Worm (Caenorhabditis elegans) whole organism, midembryonic: ENCODE results near the gene faah-4.

Source experiments
- T22C8.4 ChIP-seq: fragments of 200-800 bp; sonication (Bioruptor generic); IDR thresholded peaks from 2 replicates; pipeline ENCODE4 v1.3.6; 2022; ENCODE audit warnings: missing genetic modification characterization, missing compliant biosample characterization
- cog-1 ChIP-seq: sonication (generic microtip); optimal IDR thresholded peaks from 2 replicates; lab custom pipeline; 2016; ENCODE audit warnings: missing genetic modification characterization, missing compliant biosample characterization
- flt-1 ChIP-seq: fragments of 200-800 bp; sonication (Bioruptor generic); IDR thresholded peaks from 2 replicates; pipeline ENCODE4 v1.3.6; 2022; ENCODE audit warnings: missing genetic modification characterization, missing compliant biosample characterization
- klf-2 ChIP-seq: fragments of 200-800 bp; sonication (Bioruptor generic); conservative IDR thresholded peaks from 2 replicates; pipeline ENCODE4 v1.3.6; 2022; ENCODE audit warnings: missing genetic modification reagents, missing genetic modification characterization, missing compliant biosample characterization
- med-1 ChIP-seq: sonication (generic microtip); optimal IDR thresholded peaks from 2 replicates; lab custom pipeline; 2017; ENCODE audit warnings: missing genetic modification characterization, mild to moderate bottlenecking, missing compliant biosample characterization, antibody characterized with exemption, missing genetic modification reagents; ENCODE audit not compliant: insufficient read depth
- ref-1 ChIP-seq: fragments of 200-800 bp; sonication (Bioruptor generic); conservative IDR thresholded peaks from 2 replicates; pipeline ENCODE4 v1.3.6; 2022; ENCODE audit warnings: missing genetic modification reagents, missing genetic modification characterization, missing compliant biosample characterization
- tab-1 ChIP-seq: fragments of 200-800 bp; sonication (Bioruptor generic); IDR thresholded peaks from 2 replicates; pipeline ENCODE4 v1.3.6; 2022; ENCODE audit warnings: missing genetic modification characterization, missing compliant biosample characterization
- ztf-23 ChIP-seq: fragments of 200-800 bp; sonication (Bioruptor generic); IDR thresholded peaks from 2 replicates; pipeline ENCODE4 v1.3.6; 2022; ENCODE audit warnings: missing genetic modification reagents, missing genetic modification characterization, missing compliant biosample characterization
- ztf-29 ChIP-seq: fragments of 200-800 bp; sonication (Bioruptor generic); IDR thresholded peaks from 2 replicates; pipeline ENCODE4 v1.3.6; 2022; ENCODE audit warnings: missing genetic modification reagents, missing genetic modification characterization, missing compliant biosample characterization

The faah-4 gene

ce11 chrIII:11918247-11918769 lies 8.6 kb upstream of the faah-4 start, which contains the start of gene znf-593:
Gene znf-593 (minus strand): TSS chrIII:11918719.
- TF ChIP-seq ref-1 (GFP tag; lab: Robert Waterston, UW) (no peak), T22C8.4 (GFP tag; lab: Robert Waterston, UW) (no peak), flt-1 (GFP tag; lab: Robert Waterston, UW) (peak; percentile 72; the same call in 1 of the 2 replicates)

- TF ChIP-seq cog-1 (tag; lab: Kevin White, UChicago) = no peak
- TF ChIP-seq med-1 = no peak
- no peak for TF ChIP-seq T22C8.4 (GFP tag; lab: Robert Waterston, UW)
- no peak for TF ChIP-seq flt-1 (GFP tag; lab: Robert Waterston, UW)
- no peak for TF ChIP-seq ztf-23 (GFP tag; lab: Robert Waterston, UW)
- TF ChIP-seq tab-1 = no peak
- TF ChIP-seq klf-2 = no peak
- no peak for TF ChIP-seq ztf-29 (GFP tag; lab: Robert Waterston, UW)
- no peak for TF ChIP-seq ref-1 (GFP tag; lab: Robert Waterston, UW)
Observed at ce11 chrIII:11917525-11917924, 7.8 kb upstream of the faah-4 start.

- no peak for TF ChIP-seq T22C8.4 (GFP tag; lab: Robert Waterston, UW)
- no peak for TF ChIP-seq klf-2
- TF ChIP-seq med-1 = no peak
- TF ChIP-seq tab-1 = no peak
- TF ChIP-seq flt-1 (GFP tag; lab: Robert Waterston, UW) = no peak
- no peak for TF ChIP-seq ztf-29 (GFP tag; lab: Robert Waterston, UW)
- no peak for TF ChIP-seq ztf-23 (GFP tag; lab: Robert Waterston, UW)
Observed at ce11 chrIII:11917090-11917489, 7.4 kb upstream of the faah-4 start.

- TF ChIP-seq ref-1 (GFP tag; lab: Robert Waterston, UW) (no peak), klf-2 (no peak), cog-1 (tag; lab: Kevin White, UChicago) (no peak), ztf-29 (GFP tag; lab: Robert Waterston, UW) (no peak), med-1 (no peak), T22C8.4 (GFP tag; lab: Robert Waterston, UW) (no peak), ztf-23 (GFP tag; lab: Robert Waterston, UW) (no peak), tab-1 (no peak), flt-1 (GFP tag; lab: Robert Waterston, UW) (no peak)
Observed at ce11 chrIII:11916260-11916659, 6.6 kb upstream of the faah-4 start.

DNA sequence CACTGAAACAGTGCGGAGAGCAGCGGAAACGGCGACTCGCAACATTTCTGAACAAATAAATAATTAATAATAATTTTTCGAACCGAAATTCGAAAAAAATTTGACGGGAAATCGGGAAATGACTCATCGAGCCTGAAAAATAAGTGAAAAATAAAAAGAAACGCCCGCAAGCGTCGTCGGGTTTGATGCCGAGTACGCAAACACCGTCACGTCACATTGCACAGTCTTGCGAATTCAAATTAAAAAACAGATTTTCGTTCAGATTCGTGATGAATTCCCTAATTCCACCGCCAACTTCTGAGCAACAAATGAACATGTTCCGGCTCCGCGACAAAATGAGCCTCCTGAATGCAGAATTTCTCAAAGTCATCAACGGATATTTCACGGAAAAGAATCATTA lies 6.0 kb upstream of the faah-4 start, which contains the start of the genes ndab-1 and npp-16:
TSS of gene ndab-1 (minus strand) at position 47 of the 400 bp plus-strand sequence.
TSS of gene npp-16 (plus strand) at position 263 of the 400 bp plus-strand sequence.
- TF ChIP-seq flt-1 (GFP tag; lab: Robert Waterston, UW) = 0 out of 2 replicates have a peak, but pooled peaks have one; percentile 36
- TF ChIP-seq ztf-23 (GFP tag; lab: Robert Waterston, UW) = no peak

- TF ChIP-seq flt-1 (GFP tag; lab: Robert Waterston, UW) (no peak), T22C8.4 (GFP tag; lab: Robert Waterston, UW) (no peak), klf-2 (no peak), med-1 (no peak), ztf-29 (GFP tag; lab: Robert Waterston, UW) (no peak), ztf-23 (GFP tag; lab: Robert Waterston, UW) (no peak), ref-1 (GFP tag; lab: Robert Waterston, UW) (no peak), cog-1 (tag; lab: Kevin White, UChicago) (no peak), tab-1 (no peak)
Observed at ce11 chrIII:11914220-11914619, 4.5 kb upstream of the faah-4 start, which contains the start of gene Y56A3A.16. Gene Y56A3A.16 (minus strand): TSS chrIII:11914320.

DNA sequence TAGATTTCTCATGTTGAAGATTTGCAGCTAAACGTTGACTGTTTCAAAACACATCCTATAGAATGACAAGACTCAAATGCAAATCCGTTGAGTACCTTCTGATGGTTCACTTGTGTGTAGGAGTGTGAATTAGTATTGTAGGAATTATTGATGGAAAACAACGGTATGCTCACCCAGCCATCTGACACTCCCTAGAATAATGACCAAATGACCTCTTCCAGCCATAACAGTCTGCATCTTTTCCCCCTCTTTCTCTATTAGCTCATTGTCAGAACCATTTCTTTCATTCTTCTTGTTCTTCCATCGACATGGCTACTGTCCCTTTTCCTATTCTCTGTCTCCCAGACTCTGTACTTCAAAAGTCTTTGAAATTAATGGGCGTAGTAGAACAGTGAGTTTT lies 1.0 kb downstream of the faah-4 start, which contains the start of gene fbxb-24:
TSS of gene fbxb-24 (plus strand) at position 301 of the 400 bp plus-strand sequence.
- TF ChIP-seq klf-2 (no peak), ztf-23 (GFP tag; lab: Robert Waterston, UW) (no peak), ref-1 (GFP tag; lab: Robert Waterston, UW) (no peak), T22C8.4 (GFP tag; lab: Robert Waterston, UW) (no peak)

- no peak for TF ChIP-seq T22C8.4 (GFP tag; lab: Robert Waterston, UW)
- no peak for TF ChIP-seq klf-2
Observed at ce11 chrIII:11907177-11907576, 2.5 kb downstream of the faah-4 start, which contains the start of gene sdz-33. Gene sdz-33 (plus strand): TSS chrIII:11907477.

DNA sequence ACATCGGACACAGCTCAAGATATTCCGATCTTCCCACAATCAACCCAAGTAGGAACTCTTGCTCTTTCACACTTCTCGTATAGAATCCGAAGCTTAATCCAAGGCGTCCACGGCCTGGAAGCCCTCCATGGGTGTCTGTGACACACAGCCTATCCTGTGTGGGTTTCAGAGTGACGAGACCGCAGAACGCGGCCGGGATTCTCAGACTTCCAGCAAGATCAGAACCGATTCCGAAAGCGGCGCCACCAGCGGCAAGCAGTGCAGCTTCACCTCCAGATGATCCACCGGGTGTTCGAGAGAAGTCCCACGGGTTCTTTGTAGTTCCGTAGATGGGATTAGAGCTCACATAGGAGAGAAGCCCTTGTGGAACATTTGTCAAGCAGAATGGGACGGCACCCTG lies 6.9 kb downstream of the faah-4 start:
- no peak for TF ChIP-seq cog-1 (tag; lab: Kevin White, UChicago)
- TF ChIP-seq tab-1 = no peak
- TF ChIP-seq T22C8.4 (GFP tag; lab: Robert Waterston, UW) = no peak
- TF ChIP-seq ref-1 (GFP tag; lab: Robert Waterston, UW) = no peak
- TF ChIP-seq flt-1 (GFP tag; lab: Robert Waterston, UW) = no peak
- no peak for TF ChIP-seq klf-2
- no peak for TF ChIP-seq ztf-23 (GFP tag; lab: Robert Waterston, UW)
- no peak for TF ChIP-seq ztf-29 (GFP tag; lab: Robert Waterston, UW)
- TF ChIP-seq med-1 = no peak

DNA sequence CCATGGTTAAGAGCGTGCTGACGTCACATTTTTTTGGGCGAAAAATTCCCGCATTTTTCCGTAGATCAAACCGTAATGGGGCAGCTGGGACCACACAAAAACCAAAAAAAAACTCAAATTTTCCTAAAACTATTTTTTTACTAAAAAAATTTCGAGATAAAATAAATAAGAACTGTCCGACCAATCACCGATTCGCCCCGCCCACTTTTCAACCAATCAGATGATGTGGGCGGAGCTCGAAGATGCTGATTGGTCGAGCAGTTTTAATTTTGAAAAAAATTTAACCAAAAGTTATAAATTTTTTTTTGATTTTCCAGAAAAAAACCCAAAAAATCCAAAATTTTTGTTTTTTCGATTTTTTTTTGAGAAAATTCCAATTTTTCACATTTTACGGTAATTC lies 9.7 kb downstream of the faah-4 start:
- TF ChIP-seq klf-2 = no peak
- TF ChIP-seq T22C8.4 (GFP tag; lab: Robert Waterston, UW) = no peak
- TF ChIP-seq tab-1 = no peak
- TF ChIP-seq med-1 = no peak
- TF ChIP-seq ztf-23 (GFP tag; lab: Robert Waterston, UW) = no peak
- no peak for TF ChIP-seq ref-1 (GFP tag; lab: Robert Waterston, UW)
- TF ChIP-seq ztf-29 (GFP tag; lab: Robert Waterston, UW) = no peak
- TF ChIP-seq cog-1 (tag; lab: Kevin White, UChicago) = no peak
- TF ChIP-seq flt-1 (GFP tag; lab: Robert Waterston, UW) = no peak
